Worm (Caenorhabditis elegans) whole organism, L4 larva: ENCODE data around the gene F46C5.7.

Experiments used
- ceh-82 ChIP-seq: sonication (generic microtip); optimal IDR thresholded peaks from 2 replicates; lab custom pipeline; 2017; ENCODE audit warnings: missing biosample characterization, missing genetic modification characterization
- ces-1 ChIP-seq: fragments of 150-350 bp; sonication (generic microtip); optimal IDR thresholded peaks from 4 replicates; lab custom pipeline; 2014; ENCODE audit warnings: missing biosample characterization, missing genetic modification reagents, missing genetic modification characterization
- cey-2 ChIP-seq: sonication (generic microtip); optimal IDR thresholded peaks from 3 replicates; lab custom pipeline; 2017; ENCODE audit warnings: missing genetic modification characterization, mild to moderate bottlenecking, missing compliant biosample characterization, antibody characterized with exemption, borderline replicate concordance; ENCODE audit not compliant: insufficient read depth
- daf-12 ChIP-seq: fragments of 150-350 bp; optimal IDR thresholded peaks from 2 replicates; lab custom pipeline; 2014; ENCODE audit warnings: missing biosample characterization, missing genetic modification reagents, missing genetic modification characterization
- dpl-1 ChIP-seq: fragments of 150-350 bp; optimal IDR thresholded peaks from 2 replicates; lab custom pipeline; 2014; ENCODE audit warnings: missing biosample characterization, missing genetic modification reagents, missing genetic modification characterization
- dve-1 ChIP-seq: sonication (generic microtip); optimal IDR thresholded peaks from 2 replicates; lab custom pipeline; 2017; ENCODE audit warnings: antibody characterized with exemption, mild to moderate bottlenecking, missing genetic modification characterization, missing compliant biosample characterization; ENCODE audit not compliant: insufficient read depth
- lin-39 ChIP-seq: fragments of 150-350 bp; optimal IDR thresholded peaks from 2 replicates; lab custom pipeline; 2014; ENCODE audit warnings: missing biosample characterization, missing genetic modification reagents, missing genetic modification characterization
- mep-1 ChIP-seq: fragments of 150-350 bp; sonication (generic microtip); optimal IDR thresholded peaks from 3 replicates; lab custom pipeline; 2014; ENCODE audit warnings: missing biosample characterization, missing genetic modification characterization
- nhr-41 ChIP-seq: fragments of 200-800 bp; sonication (Bioruptor generic); IDR thresholded peaks from 2 replicates; pipeline ENCODE4 v1.3.6; 2022; ENCODE audit warnings: missing genetic modification reagents, missing genetic modification characterization, missing compliant biosample characterization
- nhr-6 ChIP-seq: fragments of 150-350 bp; optimal IDR thresholded peaks from 2 replicates; lab custom pipeline; 2014; ENCODE audit warnings: missing biosample characterization, missing genetic modification characterization
- nhr-76 ChIP-seq: fragments of 150-350 bp; optimal IDR thresholded peaks from 2 replicates; lab custom pipeline; 2014; ENCODE audit warnings: missing biosample characterization, missing genetic modification characterization
- skn-1 ChIP-seq: fragments of 150-350 bp; optimal IDR thresholded peaks from 2 replicates; lab custom pipeline; 2014; ENCODE audit warnings: missing biosample characterization, missing genetic modification characterization

DNA sequence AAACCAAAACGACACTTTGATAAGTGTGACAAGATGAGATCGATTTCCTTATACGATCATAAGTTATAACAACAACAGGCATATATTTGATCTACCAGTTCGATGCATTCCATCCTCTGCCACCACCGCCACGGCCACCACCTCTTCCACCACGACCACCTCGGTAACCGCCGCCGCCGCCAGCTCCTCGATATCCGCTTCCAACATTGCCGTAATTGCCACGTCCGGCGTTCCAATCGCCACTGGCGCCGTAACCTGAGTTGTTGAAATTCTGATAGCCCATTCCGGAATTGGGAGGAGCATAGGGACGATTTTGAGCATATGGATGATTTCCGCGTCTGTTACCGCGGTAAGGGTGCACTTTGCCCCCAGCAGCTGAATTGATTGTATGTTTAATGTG lies 39.4 kb downstream of the F46C5.7 start:
- TF ChIP-seq skn-1 (tag; lab: Kevin White, UChicago): no peak
- no peak for TF ChIP-seq ceh-82
- no peak for TF ChIP-seq cey-2 (tag; lab: Kevin White, UChicago)
- no peak for TF ChIP-seq mep-1 (tag; lab: Kevin White, UChicago)
- no peak for TF ChIP-seq lin-39 (tag; lab: Kevin White, UChicago)
- TF ChIP-seq daf-12: no peak
- TF ChIP-seq ces-1 (GFP tag; lab: Kevin White, UChicago): no peak
- TF ChIP-seq nhr-6 (tag; lab: Kevin White, UChicago): no peak
- no peak for TF ChIP-seq nhr-76 (tag; lab: Kevin White, UChicago)
- no peak for TF ChIP-seq nhr-41 (GFP tag; lab: Robert Waterston, UW)
- TF ChIP-seq dve-1 (tag; lab: Kevin White, UChicago): no peak
- no peak for TF ChIP-seq dpl-1 (GFP tag; lab: Kevin White, UChicago)
